Worm (Caenorhabditis elegans) whole organism, L4 larva: ENCODE data around the gene nduf-11.
A peak's percentile ranks its signal among the peaks of the same experiment; 100 is the strongest.

Experiments
- ZK546.5 ChIP-seq, 2 experiments: sonication (generic microtip); optimal IDR thresholded peaks; 2 replicates each; lab custom pipeline; 2017; ENCODE audit warnings: missing biosample characterization in 2 of 2, missing genetic modification characterization in 2 of 2
- arid-1 ChIP-seq: fragments of 200-800 bp; sonication (Bioruptor generic); conservative IDR thresholded peaks from 2 replicates; pipeline ENCODE4 v1.3.6; 2022; ENCODE audit warnings: missing genetic modification reagents, missing genetic modification characterization, missing compliant biosample characterization
- ces-1 ChIP-seq: fragments of 150-350 bp; sonication (generic microtip); optimal IDR thresholded peaks from 4 replicates; lab custom pipeline; 2014; ENCODE audit warnings: missing biosample characterization, missing genetic modification reagents, missing genetic modification characterization
- fos-1 ChIP-seq: fragments of 150-350 bp; optimal IDR thresholded peaks from 2 replicates; lab custom pipeline; 2014; ENCODE audit warnings: missing biosample characterization, missing genetic modification characterization
- nhr-6 ChIP-seq: fragments of 150-350 bp; optimal IDR thresholded peaks from 2 replicates; lab custom pipeline; 2014; ENCODE audit warnings: missing biosample characterization, missing genetic modification characterization
- pha-4 ChIP-seq, 2 experiments: fragments of 150-350 bp in 1 of 2; fragments of 200-800 bp in 1 of 2; sonication (Bioruptor generic) in 1 of 2; IDR thresholded peaks in 1 of 2; optimal IDR thresholded peaks in 1 of 2; 2 replicates each; pipeline versions ENCODE4 v1.3.6 to Lab custom; 2014 to 2022; ENCODE audit warnings: missing genetic modification characterization in 2 of 2, missing genetic modification reagents in 2 of 2, missing biosample characterization in 1 of 2, missing compliant biosample characterization in 1 of 2
- skn-1 ChIP-seq: fragments of 150-350 bp; optimal IDR thresholded peaks from 2 replicates; lab custom pipeline; 2014; ENCODE audit warnings: missing biosample characterization, missing genetic modification characterization
- tag-97 ChIP-seq: fragments of 200-800 bp; sonication (Bioruptor generic); IDR thresholded peaks from 2 replicates; pipeline ENCODE4 v1.3.6; 2022; ENCODE audit warnings: missing genetic modification characterization, missing compliant biosample characterization

DNA sequence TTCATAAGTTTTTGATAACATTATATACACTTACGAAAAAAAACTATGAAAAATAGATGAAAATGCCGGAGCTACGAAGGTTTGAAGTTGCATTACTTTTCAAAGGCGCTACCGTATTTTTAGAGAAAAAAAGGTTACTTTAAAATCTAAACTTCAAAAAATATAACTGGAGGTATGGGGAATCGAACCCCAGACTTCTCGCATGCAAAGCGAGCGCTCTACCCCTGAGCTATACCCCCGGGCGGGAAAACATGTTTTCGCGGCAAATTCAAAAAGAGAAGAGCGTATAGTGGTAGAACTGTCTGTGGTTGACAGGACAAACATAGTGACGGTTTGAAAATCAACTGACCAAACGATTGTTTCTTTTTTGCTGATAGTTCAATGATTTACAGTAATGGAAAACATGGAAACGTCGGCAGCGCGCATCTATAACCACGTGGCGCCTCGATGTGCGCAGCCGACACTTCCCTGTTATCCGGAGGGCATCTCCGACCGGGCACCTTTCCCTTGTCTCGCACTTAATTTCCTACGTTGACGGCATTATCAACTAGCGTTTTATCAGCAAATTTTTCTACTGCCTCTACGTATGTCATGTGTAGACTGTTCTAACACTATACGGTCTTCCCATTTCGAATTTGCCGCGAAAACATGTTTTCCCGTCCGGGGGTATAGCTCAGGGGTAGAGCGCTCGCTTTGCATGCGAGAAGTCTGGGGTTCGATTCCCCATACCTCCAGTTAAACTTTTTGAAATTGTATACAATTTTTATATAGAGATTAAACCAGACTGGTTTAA is 11.4 kb downstream of the nduf-11 start:
- TF ChIP-seq tag-97 (GFP tag; lab: Robert Waterston, UW) (no peak), arid-1 (GFP tag; lab: Robert Waterston, UW) (peak; percentile 80), fos-1 (tag; lab: Kevin White, UChicago) (no peak), nhr-6 (tag; lab: Kevin White, UChicago) (no peak), ZK546.5 (tag; optimal IDR thresholded peaks at IDR 0.05; lab: Kevin White, UChicago) (no peak), pha-4 (GFP tag; IDR thresholded peaks at IDR 0.05; lab: Robert Waterston, UW) (peak; percentile 65; the same call in 1 of the 2 replicates), pha-4 (tag; optimal IDR thresholded peaks at IDR 0.05; lab: Kevin White, UChicago) (no peak), skn-1 (no peak), ces-1 (GFP tag; lab: Kevin White, UChicago) (no peak)
